Worm (Caenorhabditis elegans) whole organism, L3 larva: ENCODE measurements around the gene sma-6.

Experiments used
- fkh-2 ChIP-seq: fragments of 150-350 bp; optimal IDR thresholded peaks from 2 replicates; lab custom pipeline; 2014; ENCODE audit warnings: missing biosample characterization, missing genetic modification reagents, missing genetic modification characterization
- mdl-1 ChIP-seq: fragments of 150-350 bp; optimal IDR thresholded peaks from 2 replicates; lab custom pipeline; 2014; ENCODE audit warnings: missing biosample characterization, missing genetic modification characterization
- pha-4 ChIP-seq: fragments of 150-350 bp; optimal IDR thresholded peaks from 2 replicates; lab custom pipeline; 2014; ENCODE audit warnings: missing biosample characterization, missing genetic modification reagents, missing genetic modification characterization
- tbx-2 ChIP-seq: sonication (generic microtip); optimal IDR thresholded peaks from 2 replicates; lab custom pipeline; 2016; ENCODE audit warnings: mild to moderate bottlenecking, missing genetic modification characterization, missing compliant biosample characterization
- unc-39 ChIP-seq: sonication (generic microtip); optimal IDR thresholded peaks from 4 replicates; lab custom pipeline; 2017; ENCODE audit warnings: missing biosample characterization, missing genetic modification characterization

DNA sequence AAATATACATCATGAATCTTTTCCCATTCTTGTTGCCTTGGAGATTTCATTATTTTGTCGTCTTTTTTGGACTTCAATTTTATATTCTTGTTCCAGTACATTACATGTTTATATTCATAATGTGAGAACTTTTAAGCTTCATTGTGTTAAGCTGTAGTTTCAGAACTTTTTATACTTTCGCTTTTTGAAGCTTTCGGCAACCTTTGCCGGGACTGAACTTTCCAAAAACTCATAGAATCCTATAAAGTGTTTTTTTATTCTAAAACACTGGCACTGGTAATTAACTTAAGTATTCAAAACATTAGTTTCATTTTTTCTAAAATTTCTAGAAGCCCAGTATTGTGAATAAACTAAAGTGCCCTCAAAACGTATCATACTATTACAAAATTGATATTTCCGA is 1.3 kb upstream of the sma-6 start, which contains the start of gene C32D5.4:
- TF ChIP-seq mdl-1 (tag; lab: Kevin White, UChicago) = no peak
- TF ChIP-seq fkh-2 = no peak
- TF ChIP-seq unc-39 (tag; lab: Kevin White, UChicago) = no peak
- TF ChIP-seq pha-4 (tag; lab: Kevin White, UChicago) = no peak
- TF ChIP-seq tbx-2 (tag; lab: Kevin White, UChicago) = no peak
